Fruit fly (Drosophila melanogaster) whole organism, embryonic: ENCODE measurements around the gene CG2124.

Source experiments
- ATbp ChIP-seq: fragments of 200-800 bp; sonication (Bioruptor generic); optimal IDR thresholded peaks from 2 replicates; lab custom pipeline; 2017; ENCODE audit warnings: missing biosample characterization, mild to moderate bottlenecking, missing genetic modification characterization, missing genetic modification reagents
- Ada2b ChIP-seq: fragments of 200-800 bp; sonication (Bioruptor generic); IDR thresholded peaks from 2 replicates; pipeline ENCODE4 v1.3.6; 2022; ENCODE audit warnings: missing biosample characterization, missing genetic modification characterization
- Atf6 ChIP-seq: fragments of 200-800 bp; sonication (Bioruptor generic); IDR thresholded peaks from 2 replicates; pipeline ENCODE4 v1.3.6; 2022; ENCODE audit warnings: missing biosample characterization, missing genetic modification characterization
- Blimp-1 ChIP-seq: fragments of 200-800 bp; sonication (Bioruptor generic); optimal IDR thresholded peaks from 3 replicates; lab custom pipeline; 2018; ENCODE audit warnings: missing biosample characterization, missing genetic modification characterization, mild to moderate bottlenecking, moderate library complexity, missing genetic modification reagents
- CG12219 ChIP-seq: fragments of 200-800 bp; sonication (Bioruptor generic); optimal IDR thresholded peaks from 3 replicates; lab custom pipeline; 2018; ENCODE audit warnings: missing biosample characterization, mild to moderate bottlenecking, missing genetic modification characterization
- CG12659 ChIP-seq: fragments of 200-800 bp; sonication (Bioruptor generic); optimal IDR thresholded peaks from 3 replicates; lab custom pipeline; 2017; ENCODE audit warnings: mild to moderate bottlenecking, missing biosample characterization, missing genetic modification reagents, missing genetic modification characterization
- CG12769 ChIP-seq: fragments of 200-800 bp; sonication (Bioruptor generic); optimal IDR thresholded peaks from 2 replicates; lab custom pipeline; 2019; ENCODE audit warnings: missing biosample characterization, mild to moderate bottlenecking, missing genetic modification characterization, moderate library complexity
- CG13424 ChIP-seq: fragments of 200-800 bp; sonication (Bioruptor generic); optimal IDR thresholded peaks from 2 replicates; lab custom pipeline; 2019; ENCODE audit warnings: missing biosample characterization, mild to moderate bottlenecking, missing genetic modification characterization, moderate library complexity
- CG13775 ChIP-seq: fragments of 200-800 bp; sonication (Bioruptor generic); optimal IDR thresholded peaks from 3 replicates; lab custom pipeline; 2017; ENCODE audit warnings: missing biosample characterization, mild to moderate bottlenecking, missing genetic modification characterization
- CG13894 ChIP-seq: fragments of 200-800 bp; sonication (Bioruptor generic); optimal IDR thresholded peaks from 3 replicates; lab custom pipeline; 2018; ENCODE audit warnings: missing biosample characterization, mild to moderate bottlenecking, missing genetic modification characterization, moderate library complexity
- CG14667 ChIP-seq: fragments of 200-800 bp; sonication (Bioruptor generic); IDR thresholded peaks from 2 replicates; pipeline ENCODE4 v1.3.6; 2022; ENCODE audit warnings: missing biosample characterization, missing genetic modification characterization
- CG15269 ChIP-seq: fragments of 200-800 bp; sonication (Bioruptor generic); optimal IDR thresholded peaks from 2 replicates; lab custom pipeline; 2018; ENCODE audit warnings: missing biosample characterization, mild to moderate bottlenecking, missing genetic modification characterization, moderate library complexity
- CG30403 ChIP-seq: fragments of 200-800 bp; sonication (Bioruptor generic); optimal IDR thresholded peaks from 3 replicates; lab custom pipeline; 2016; ENCODE audit warnings: missing biosample characterization, missing genetic modification characterization
- CG31441 ChIP-seq: fragments of 200-800 bp; sonication (Bioruptor generic); IDR thresholded peaks from 2 replicates; pipeline ENCODE4 v1.3.6; 2022; ENCODE audit warnings: missing biosample characterization, missing genetic modification characterization
- CG34422 ChIP-seq: fragments of 200-800 bp; sonication (Bioruptor generic); IDR thresholded peaks from 3 replicates; pipeline ENCODE4 v1.3.6; 2022; ENCODE audit warnings: missing biosample characterization, missing genetic modification characterization
- CG6254 ChIP-seq: fragments of 200-800 bp; sonication (Bioruptor generic); optimal IDR thresholded peaks from 3 replicates; lab custom pipeline; 2017; ENCODE audit warnings: mild to moderate bottlenecking, missing biosample characterization, missing genetic modification reagents, missing genetic modification characterization
- CG6689 ChIP-seq: fragments of 200-800 bp; sonication (Bioruptor generic); IDR thresholded peaks from 2 replicates; pipeline ENCODE4 v1.3.6; 2022; ENCODE audit warnings: missing biosample characterization, missing genetic modification characterization
- CG6765 ChIP-seq: fragments of 200-800 bp; sonication (Bioruptor generic); optimal IDR thresholded peaks from 3 replicates; lab custom pipeline; 2017; ENCODE audit warnings: missing biosample characterization, mild to moderate bottlenecking, missing genetic modification characterization
- CG6791 ChIP-seq: fragments of 200-800 bp; sonication (Bioruptor generic); IDR thresholded peaks from 3 replicates; pipeline ENCODE4 v1.3.6; 2022; ENCODE audit warnings: missing biosample characterization, missing genetic modification characterization; ENCODE audit not compliant: partially characterized antibody
- CG7745 ChIP-seq: fragments of 200-800 bp; sonication (Bioruptor generic); optimal IDR thresholded peaks from 2 replicates; lab custom pipeline; 2018; ENCODE audit warnings: missing biosample characterization, mild to moderate bottlenecking, missing genetic modification characterization, moderate library complexity
- Dip3 ChIP-seq: fragments of 200-800 bp; sonication (Bioruptor generic); optimal IDR thresholded peaks from 3 replicates; lab custom pipeline; 2016; ENCODE audit warnings: missing biosample characterization, missing genetic modification characterization
- E2f1 ChIP-seq: fragments of 200-800 bp; sonication (Bioruptor generic); IDR thresholded peaks from 2 replicates; pipeline ENCODE4 v1.3.6; 2022; ENCODE audit warnings: missing biosample characterization, missing genetic modification characterization
- Eip74EF ChIP-seq, 2 experiments: fragments of 200-800 bp in 1 of 2; fragments of >200 bp in 1 of 2; sonication (Bioruptor generic) in 1 of 2; optimal IDR thresholded peaks; 2 replicates each; lab custom pipeline; 2017 to 2019; ENCODE audit warnings: missing biosample characterization in 2 of 2, missing genetic modification characterization in 2 of 2, mild to moderate bottlenecking in 1 of 2, moderate library complexity in 1 of 2
- GATAe ChIP-seq: fragments of 200-800 bp; sonication (Bioruptor generic); conservative IDR thresholded peaks from 2 replicates; pipeline ENCODE4 v1.3.6; 2022; ENCODE audit warnings: missing biosample characterization, missing genetic modification characterization
- Nf-YA ChIP-seq: fragments of 200-800 bp; sonication (Bioruptor generic); IDR thresholded peaks from 2 replicates; pipeline ENCODE4 v1.3.6; 2022; ENCODE audit warnings: missing biosample characterization, missing genetic modification characterization
- Nf-YB ChIP-seq: fragments of 200-800 bp; sonication (Bioruptor generic); optimal IDR thresholded peaks from 3 replicates; lab custom pipeline; 2019; ENCODE audit warnings: missing biosample characterization, mild to moderate bottlenecking, missing genetic modification characterization, moderate library complexity
- Ssrp ChIP-seq: fragments of 200-800 bp; sonication (Bioruptor generic); optimal IDR thresholded peaks from 2 replicates; lab custom pipeline; 2018; ENCODE audit warnings: missing biosample characterization, mild to moderate bottlenecking, missing genetic modification characterization, moderate library complexity
- Taf1 ChIP-seq: fragments of 200-800 bp; sonication (Bioruptor generic); IDR thresholded peaks from 2 replicates; pipeline ENCODE4 v1.3.6; 2022; ENCODE audit warnings: missing biosample characterization, missing genetic modification characterization
- bab2 ChIP-seq: fragments of 200-800 bp; sonication (Bioruptor generic); optimal IDR thresholded peaks from 2 replicates; lab custom pipeline; 2016; ENCODE audit warnings: missing biosample characterization, missing genetic modification characterization
- cg ChIP-seq: fragments of 200-800 bp; sonication (Bioruptor generic); optimal IDR thresholded peaks from 3 replicates; lab custom pipeline; 2019; ENCODE audit warnings: missing biosample characterization, mild to moderate bottlenecking, missing genetic modification characterization, moderate library complexity
- chm ChIP-seq: fragments of 200-800 bp; sonication (Bioruptor generic); IDR thresholded peaks from 2 replicates; pipeline ENCODE4 v1.3.6; 2022; ENCODE audit warnings: missing biosample characterization, missing genetic modification characterization
- ci ChIP-seq: fragments of 200-800 bp; sonication (Bioruptor generic); IDR thresholded peaks from 3 replicates; pipeline ENCODE4 v1.3.6; 2022; ENCODE audit warnings: missing biosample characterization, missing genetic modification characterization
- dimm ChIP-seq: fragments of 200-800 bp; sonication (Bioruptor generic); IDR thresholded peaks from 2 replicates; pipeline ENCODE4 v1.3.6; 2022; ENCODE audit warnings: missing biosample characterization, missing genetic modification characterization
- dmrt11E ChIP-seq: fragments of 200-800 bp; sonication (Bioruptor generic); optimal IDR thresholded peaks from 3 replicates; lab custom pipeline; 2018; ENCODE audit warnings: missing biosample characterization, mild to moderate bottlenecking, missing genetic modification characterization, moderate library complexity
- gt ChIP-seq: fragments of 200-800 bp; sonication (Bioruptor generic); IDR thresholded peaks from 2 replicates; pipeline ENCODE4 v1.3.6; 2022; ENCODE audit warnings: missing biosample characterization, missing genetic modification characterization
- hkb ChIP-seq, 2 experiments: fragments of 200-800 bp in 1 of 2; fragments of >200 bp in 1 of 2; sonication (Bioruptor generic) in 1 of 2; IDR thresholded peaks in 1 of 2; optimal IDR thresholded peaks in 1 of 2; 2 replicates each; pipeline versions ENCODE4 v1.3.6 to Lab custom; 2017 to 2022; ENCODE audit warnings: missing biosample characterization in 1 of 2, missing genetic modification characterization in 1 of 2
- kah ChIP-seq: fragments of 200-800 bp; sonication (Bioruptor generic); optimal IDR thresholded peaks from 2 replicates; lab custom pipeline; 2018; ENCODE audit warnings: missing biosample characterization, mild to moderate bottlenecking, missing genetic modification characterization
- lab ChIP-seq: fragments of 200-800 bp; sonication (Bioruptor generic); optimal IDR thresholded peaks from 3 replicates; lab custom pipeline; 2017; ENCODE audit warnings: missing biosample characterization, missing genetic modification characterization, mild to moderate bottlenecking, moderate library complexity, missing genetic modification reagents
- mld ChIP-seq: fragments of 200-800 bp; sonication (Bioruptor generic); IDR thresholded peaks from 3 replicates; pipeline ENCODE4 v1.3.6; 2022; ENCODE audit warnings: missing biosample characterization, missing genetic modification characterization; ENCODE audit not compliant: partially characterized antibody
- prd ChIP-seq, 3 experiments: fragments of >200 bp in 2 of 3; fragments of 200-800 bp in 1 of 3; sonication (Bioruptor generic) in 1 of 3; optimal IDR thresholded peaks in 2 of 3; IDR thresholded peaks in 1 of 3; 2 replicates in 2 of 3; 3 replicates in 1 of 3; pipeline versions ENCODE4 v1.3.6 to Lab custom; 2017 to 2022; ENCODE audit warnings: missing biosample characterization in 1 of 3, missing genetic modification characterization in 1 of 3
- pzg ChIP-seq: fragments of 200-800 bp; sonication (Bioruptor generic); optimal IDR thresholded peaks from 3 replicates; lab custom pipeline; 2018; ENCODE audit warnings: missing biosample characterization, mild to moderate bottlenecking, missing genetic modification characterization, moderate library complexity
- schlank ChIP-seq: fragments of 200-800 bp; sonication (Bioruptor generic); optimal IDR thresholded peaks from 2 replicates; lab custom pipeline; 2018; ENCODE audit warnings: missing biosample characterization, mild to moderate bottlenecking, missing genetic modification characterization
- sens-2 ChIP-seq: fragments of 200-800 bp; sonication (Bioruptor generic); IDR thresholded peaks from 2 replicates; pipeline ENCODE4 v1.3.6; 2022; ENCODE audit warnings: missing biosample characterization, missing genetic modification characterization
- sob ChIP-seq: fragments of 200-800 bp; sonication (Bioruptor generic); IDR thresholded peaks from 2 replicates; pipeline ENCODE4 v1.3.6; 2022; ENCODE audit warnings: missing biosample characterization, missing genetic modification characterization
- stwl ChIP-seq: fragments of 200-800 bp; sonication (Bioruptor generic); optimal IDR thresholded peaks from 3 replicates; lab custom pipeline; 2018; ENCODE audit warnings: missing biosample characterization, mild to moderate bottlenecking, missing genetic modification characterization, moderate library complexity
- sug ChIP-seq: fragments of 200-800 bp; optimal IDR thresholded peaks from 2 replicates; lab custom pipeline; 2019; ENCODE audit warnings: missing biosample characterization, mild to moderate bottlenecking, missing genetic modification characterization, moderate library complexity
- tin ChIP-seq: fragments of 200-800 bp; sonication (Bioruptor generic); optimal IDR thresholded peaks from 3 replicates; lab custom pipeline; 2016; ENCODE audit warnings: missing biosample characterization, missing genetic modification characterization

Gene CG2124

dm6 chrX:10600254-10600916 lies 4.5 kb downstream of the CG2124 start (continued):
- TF ChIP-seq CG15269 (tag; lab: Kevin White, UChicago) (peak; percentile 59), sens-2 (GFP tag; lab: Robert Waterston, UW) (peak; percentile 42; the same call in 1 of the 2 replicates), chm (GFP tag; lab: Robert Waterston, UW) (peak; percentile 38; the same call in 1 of the 2 replicates), Taf1 (GFP tag; lab: Robert Waterston, UW) (peak; percentile 29; the same call in 1 of the 2 replicates), Nf-YB (GFP tag; lab: Kevin White, UChicago) (no peak), CG6689 (GFP tag; lab: Robert Waterston, UW) (0 out of 2 replicates have a peak, but pooled peaks have one; percentile 20), tin (peak; percentile 34), cg (peak; percentile 32), CG34422 (GFP tag; lab: Robert Waterston, UW) (peak; percentile 59; the same call in 2 of the 3 replicates), hkb (optimal IDR thresholded peaks at IDR 0.05; lab: Kevin White, UChicago) (no peak), hkb (GFP tag; IDR thresholded peaks at IDR 0.05; lab: Robert Waterston, UW) (peak; percentile 55; the same call in 1 of the 2 replicates), Ssrp (peak; percentile 25), prd (optimal IDR thresholded peaks at IDR 0.05; lab: Kevin White, UChicago) (no peak), prd (GFP tag; IDR thresholded peaks at IDR 0.05; lab: Robert Waterston, UW) (peak; percentile 81), CG13775 (GFP tag; lab: Kevin White, UChicago) (peak; percentile 16), CG13424 (tag; lab: Kevin White, UChicago) (peak; percentile 46), CG13894 (tag; lab: Kevin White, UChicago) (no peak), CG7745 (tag; lab: Kevin White, UChicago) (no peak), CG30403 (GFP tag; lab: Kevin White, UChicago) (peak; percentile 41), ATbp (GFP tag; lab: Kevin White, UChicago) (no peak), stwl (no peak), sug (tag; lab: Kevin White, UChicago) (peak; percentile 91), CG31441 (GFP tag; lab: Robert Waterston, UW) (peak; percentile 47), Nf-YA (GFP tag; lab: Robert Waterston, UW) (0 out of 2 replicates have a peak, but pooled peaks have one; percentile 23), gt (GFP tag; lab: Robert Waterston, UW) (no peak), bab2 (GFP tag; lab: Kevin White, UChicago) (peak; percentile 32), Ada2b (GFP tag; lab: Robert Waterston, UW) (peak; percentile 71), CG12769 (tag; lab: Kevin White, UChicago) (peak; percentile 80), dmrt11E (peak; percentile 21), Atf6 (GFP tag; lab: Robert Waterston, UW) (peak; percentile 47), CG6254 (GFP tag; lab: Kevin White, UChicago) (no peak), Eip74EF (GFP tag; optimal IDR thresholded peaks at IDR 0.05; lab: Kevin White, UChicago) (peak in 1 of 2 experiments; percentile 7), kah (no peak), ci (peak; percentile 82), GATAe (no peak), lab (GFP tag; lab: Kevin White, UChicago) (peak; percentile 66), dimm (no peak), CG6791 (GFP tag; lab: Robert Waterston, UW) (no peak), schlank (tag; lab: Kevin White, UChicago) (no peak), CG12219 (peak; percentile 25), mld (GFP tag; lab: Robert Waterston, UW) (no peak), CG6765 (GFP tag; lab: Kevin White, UChicago) (no peak), CG14667 (peak; percentile 30; the same call in 1 of the 2 replicates), Blimp-1 (GFP tag; lab: Kevin White, UChicago) (peak; percentile 43), pzg (GFP tag; lab: Kevin White, UChicago) (peak; percentile 4), Dip3 (GFP tag; lab: Kevin White, UChicago) (peak; percentile 39), E2f1 (peak; percentile 50; the same call in 1 of the 2 replicates), sob (GFP tag; lab: Robert Waterston, UW) (peak; percentile 44; the same call in 1 of the 2 replicates), CG12659 (GFP tag; lab: Kevin White, UChicago) (peak; percentile 19)
